Fruit fly (Drosophila melanogaster): ENCODE data around the gene CG12713.
A peak's percentile ranks its signal among the peaks of the same experiment; 100 is the strongest.

The CG12713 gene

dm6 chr3L:15844577-15844976 is 12.3 kb downstream of the CG12713 start (continued):
- TF ChIP-seq lov (optimal IDR thresholded peaks at IDR 0.05) (no peak), lov (GFP tag; IDR thresholded peaks at IDR 0.05) (no peak), Ets97D (GFP tag; optimal IDR thresholded peaks at IDR 0.05) (no peak), CG15696 (tag; optimal IDR thresholded peaks at IDR 0.05) (peak; percentile 31), CG10366 (GFP tag; IDR thresholded peaks at IDR 0.05) (no peak), CG6272 (GFP tag; IDR thresholded peaks at IDR 0.05) (no peak), gem (tag; optimal IDR thresholded peaks at IDR 0.05) (peak; percentile 20), h (optimal IDR thresholded peaks at IDR 0.05) (no peak), CG10979 (tag; optimal IDR thresholded peaks at IDR 0.05) (peak; percentile 38), CG14965 (GFP tag; optimal IDR thresholded peaks at IDR 0.05; ENCODE audit: borderline replicate concordance) (no peak), CG15601 (tag; optimal IDR thresholded peaks at IDR 0.05) (no peak), Mad (GFP tag; optimal IDR thresholded peaks at IDR 0.05) (no peak), CG6689 (GFP tag; IDR thresholded peaks at IDR 0.05) (no peak), Vsx1 (GFP tag; optimal IDR thresholded peaks at IDR 0.05) (no peak), Hr39 (optimal IDR thresholded peaks at IDR 0.05) (no peak), CG12391 (tag; optimal IDR thresholded peaks at IDR 0.05) (peak; percentile 24), sens (GFP tag) (peak; percentile 34)

- TF ChIP-seq ara (GFP tag; IDR thresholded peaks at IDR 0.05), result peak; percentile 57
- no peak for TF ChIP-seq nmo (GFP tag; optimal IDR thresholded peaks at IDR 0.05)
- TF ChIP-seq trem (tag; optimal IDR thresholded peaks at IDR 0.05), result peak; percentile 13
- TF ChIP-seq CG14710 (tag; optimal IDR thresholded peaks at IDR 0.05), result peak; percentile 32
- TF ChIP-seq cas (GFP tag; IDR thresholded peaks at IDR 0.05), result no peak
- peak; percentile 66 for TF ChIP-seq CG15479 (GFP tag; optimal IDR thresholded peaks at IDR 0.05)
- TF ChIP-seq ac (GFP tag; optimal IDR thresholded peaks at IDR 0.05), result peak; percentile 89
- TF ChIP-seq zen (tag; optimal IDR thresholded peaks at IDR 0.05), result peak; percentile 72
- peak; percentile 71 for TF ChIP-seq HLHmδ (GFP tag; optimal IDR thresholded peaks at IDR 0.05)
- TF ChIP-seq Tbp (GFP tag; optimal IDR thresholded peaks at IDR 0.05), result no peak
- TF ChIP-seq hbn (GFP tag; IDR thresholded peaks at IDR 0.05; ENCODE audit: partially characterized antibody), result no peak
- peak; percentile 59 for TF ChIP-seq CG10979 (tag; optimal IDR thresholded peaks at IDR 0.05)
- TF ChIP-seq Jarid2 (GFP tag; optimal IDR thresholded peaks at IDR 0.05), result no peak
- TF ChIP-seq Xrp1 (GFP tag; IDR thresholded peaks at IDR 0.05), result peak; percentile 55; the same call in 1 of the 2 replicates
- peak; percentile 66 for TF ChIP-seq dmrt11E (tag; optimal IDR thresholded peaks at IDR 0.05)
- peak; percentile 42 for TF ChIP-seq CG10267 (tag; optimal IDR thresholded peaks at IDR 0.05)
- TF ChIP-seq CG7271 (tag; optimal IDR thresholded peaks at IDR 0.05), result peak; percentile 70
- TF ChIP-seq CG4404 (GFP tag; IDR thresholded peaks at IDR 0.05), result peak; percentile 56
- peak; percentile 14 for TF ChIP-seq gem (tag; optimal IDR thresholded peaks at IDR 0.05)
- TF ChIP-seq prd (optimal IDR thresholded peaks at IDR 0.05), result no peak
- peak; percentile 71 for TF ChIP-seq prd (GFP tag; IDR thresholded peaks at IDR 0.05)
- peak; percentile 25; the same call in 1 of the 2 replicates for TF ChIP-seq CG31441 (GFP tag; IDR thresholded peaks at IDR 0.05)
- TF ChIP-seq CG15601 (tag; optimal IDR thresholded peaks at IDR 0.05), result no peak
- TF ChIP-seq zf30C (GFP tag; optimal IDR thresholded peaks at IDR 0.05), result peak; percentile 89
- no peak for TF ChIP-seq CG16813 (GFP tag; IDR thresholded peaks at IDR 0.05; ENCODE audit: partially characterized antibody)
- peak; percentile 73 for TF ChIP-seq sens (GFP tag)
- TF ChIP-seq CG9727 (GFP tag; optimal IDR thresholded peaks at IDR 0.05), result peak; percentile 48
- TF ChIP-seq CG15696 (tag; optimal IDR thresholded peaks at IDR 0.05), result peak; percentile 80
- peak; percentile 46 for TF ChIP-seq CG17829 (tag; optimal IDR thresholded peaks at IDR 0.05)
- peak; percentile 38; the same call in 1 of the 2 replicates for TF ChIP-seq dan (GFP tag; IDR thresholded peaks at IDR 0.05)
- TF ChIP-seq da (GFP tag; optimal IDR thresholded peaks at IDR 0.05), result peak; percentile 51
- TF ChIP-seq tll (GFP tag; optimal IDR thresholded peaks at IDR 0.05), result peak in 1 of 2 experiments; percentile 2
- TF ChIP-seq CG8924 (tag; optimal IDR thresholded peaks at IDR 0.05), result peak; percentile 51
- peak; percentile 59 for TF ChIP-seq CG2712 (tag; optimal IDR thresholded peaks at IDR 0.05)
- no peak for TF ChIP-seq Hmr (GFP tag; optimal IDR thresholded peaks at IDR 0.05)
Observed at dm6 chr3L:15847224-15847623, 15.0 kb downstream of the CG12713 start.

Measured in whole organism, embryonic.